Fruit fly (Drosophila melanogaster): ENCODE data around the gene Kaz.

DNA sequence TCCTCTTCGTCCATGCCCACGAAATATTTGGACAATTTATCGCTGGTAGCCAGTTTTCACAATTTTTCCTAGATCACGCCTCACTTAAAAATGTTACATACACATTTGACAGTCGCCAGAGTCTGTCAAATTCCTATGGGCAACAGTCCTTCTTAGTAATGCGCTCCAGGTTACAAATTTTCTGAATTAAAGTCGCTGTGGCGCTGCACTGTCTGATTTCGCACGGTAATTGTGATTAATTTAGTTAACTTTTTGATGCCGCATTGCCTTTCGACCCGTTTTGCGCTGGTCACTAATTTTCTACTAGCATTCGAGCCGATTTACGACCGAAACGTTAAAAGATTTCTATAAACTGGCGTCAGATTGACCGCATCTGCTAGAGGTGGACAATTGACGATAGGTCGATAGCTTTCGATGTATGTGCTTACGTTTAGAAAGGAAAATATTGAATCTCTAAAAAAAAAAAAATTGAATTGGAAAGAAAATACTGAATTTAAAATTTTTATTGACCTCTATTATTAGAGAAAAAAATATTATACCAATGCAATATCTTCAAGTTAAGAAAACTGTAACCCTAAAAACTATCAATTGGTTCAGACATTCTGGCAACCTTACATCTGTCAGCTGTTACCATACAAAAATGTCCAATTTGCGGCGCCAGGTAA is 16.0 kb downstream of the Kaz start, which contains the start of the genes lili and CG34150:
- TF ChIP-seq repo (GFP tag; optimal IDR thresholded peaks at IDR 0.05) (peak; percentile 53), Ptx1 (GFP tag; IDR thresholded peaks at IDR 0.05) (peak; percentile 81), br (optimal IDR thresholded peaks at IDR 0.05) (no peak), NFAT (GFP tag; IDR thresholded peaks at IDR 0.05) (peak; percentile 54; the same call in 1 of the 2 replicates), MTF-1 (GFP tag; optimal IDR thresholded peaks at IDR 0.05; ENCODE audit: borderline replicate concordance) (no peak), CG10321 (GFP tag; IDR thresholded peaks at IDR 0.05) (no peak), CG7963 (GFP tag; IDR thresholded peaks at IDR 0.05; ENCODE audit: partially characterized antibody) (peak; percentile 60; the same call in 1 of the 3 replicates), CG16815 (GFP tag; optimal IDR thresholded peaks at IDR 0.05) (peak; percentile 7), Lpt (GFP tag; optimal IDR thresholded peaks at IDR 0.05) (no peak), corto (GFP tag; optimal IDR thresholded peaks at IDR 0.05) (no peak), CG12391 (tag; optimal IDR thresholded peaks at IDR 0.05) (peak; percentile 93)

Measured in whole organism, embryonic.